Fruit fly (Drosophila melanogaster) whole organism, embryonic: ENCODE measurements around the gene Tfb5.

Experiments used
- B-H1 ChIP-seq: fragments of 200-800 bp; sonication (Bioruptor generic); IDR thresholded peaks from 3 replicates; pipeline ENCODE4 v1.3.6; 2022; ENCODE audit warnings: missing biosample characterization, missing genetic modification characterization
- CG10543 ChIP-seq: fragments of 200-800 bp; sonication (Bioruptor generic); optimal IDR thresholded peaks from 3 replicates; lab custom pipeline; 2017; ENCODE audit warnings: missing biosample characterization, mild to moderate bottlenecking, missing genetic modification characterization, moderate library complexity
- CG10959 ChIP-seq: fragments of 200-800 bp; sonication (Bioruptor generic); IDR thresholded peaks from 2 replicates; pipeline ENCODE4 v1.3.6; 2022; ENCODE audit warnings: missing biosample characterization, missing genetic modification characterization
- CG11093 ChIP-seq: fragments of 200-800 bp; sonication (Bioruptor generic); IDR thresholded peaks from 3 replicates; pipeline ENCODE4 v1.3.6; 2022; ENCODE audit warnings: missing biosample characterization, missing genetic modification characterization
- CG11398 ChIP-seq: fragments of 200-800 bp; sonication (Bioruptor generic); optimal IDR thresholded peaks from 2 replicates; lab custom pipeline; 2016; ENCODE audit warnings: missing biosample characterization, missing genetic modification characterization
- CG12391 ChIP-seq: fragments of 200-800 bp; sonication (Bioruptor generic); optimal IDR thresholded peaks from 3 replicates; lab custom pipeline; 2018; ENCODE audit warnings: missing biosample characterization, mild to moderate bottlenecking, missing genetic modification characterization, moderate library complexity
- CG12942 ChIP-seq: fragments of 200-800 bp; sonication (Bioruptor generic); optimal IDR thresholded peaks from 3 replicates; lab custom pipeline; 2016; ENCODE audit warnings: missing biosample characterization, missing genetic modification characterization
- CG13287 ChIP-seq: fragments of 200-800 bp; sonication (Bioruptor generic); IDR thresholded peaks from 2 replicates; pipeline ENCODE4 v1.3.6; 2022; ENCODE audit warnings: missing biosample characterization, missing genetic modification characterization; ENCODE audit not compliant: partially characterized antibody
- CG15011 ChIP-seq: fragments of 200-800 bp; sonication (Bioruptor generic); optimal IDR thresholded peaks from 3 replicates; lab custom pipeline; 2018; ENCODE audit warnings: missing biosample characterization, mild to moderate bottlenecking, missing genetic modification characterization
- CG15073 ChIP-seq: fragments of 200-800 bp; sonication (Bioruptor generic); optimal IDR thresholded peaks from 2 replicates; lab custom pipeline; 2016; ENCODE audit warnings: missing biosample characterization, missing genetic modification characterization
- CG15269 ChIP-seq: fragments of 200-800 bp; sonication (Bioruptor generic); optimal IDR thresholded peaks from 2 replicates; lab custom pipeline; 2018; ENCODE audit warnings: missing biosample characterization, mild to moderate bottlenecking, missing genetic modification characterization, moderate library complexity
- CG15696 ChIP-seq: fragments of 200-800 bp; sonication (Bioruptor generic); optimal IDR thresholded peaks from 2 replicates; lab custom pipeline; 2019; ENCODE audit warnings: missing biosample characterization, mild to moderate bottlenecking, missing genetic modification characterization, moderate library complexity
- CG16863 ChIP-seq: fragments of 200-800 bp; sonication (Bioruptor generic); optimal IDR thresholded peaks from 3 replicates; lab custom pipeline; 2016; ENCODE audit warnings: missing biosample characterization, missing genetic modification characterization
- CG3065 ChIP-seq: fragments of 200-800 bp; sonication (Bioruptor generic); optimal IDR thresholded peaks from 2 replicates; lab custom pipeline; 2016; ENCODE audit warnings: missing biosample characterization, missing genetic modification characterization
- CG5953 ChIP-seq: fragments of 200-800 bp; sonication (Bioruptor generic); IDR thresholded peaks from 2 replicates; pipeline ENCODE4 v1.3.6; 2022; ENCODE audit warnings: missing biosample characterization, missing genetic modification characterization
- CG7357 ChIP-seq: fragments of 200-800 bp; sonication (Bioruptor generic); IDR thresholded peaks from 3 replicates; pipeline ENCODE4 v1.3.6; 2022; ENCODE audit warnings: missing biosample characterization, missing genetic modification characterization
- CG7556 ChIP-seq: fragments of 200-800 bp; sonication (Bioruptor generic); optimal IDR thresholded peaks from 2 replicates; lab custom pipeline; 2017; ENCODE audit warnings: missing biosample characterization, mild to moderate bottlenecking, missing genetic modification characterization
- CG7928 ChIP-seq: fragments of 200-800 bp; sonication (Bioruptor generic); optimal IDR thresholded peaks from 2 replicates; lab custom pipeline; 2017; ENCODE audit warnings: missing biosample characterization, mild to moderate bottlenecking, missing genetic modification characterization
- CG8089 ChIP-seq: fragments of 200-800 bp; sonication (Bioruptor generic); optimal IDR thresholded peaks from 3 replicates; lab custom pipeline; 2016; ENCODE audit warnings: missing biosample characterization, missing genetic modification characterization
- CG8388 ChIP-seq: fragments of 200-800 bp; sonication (Bioruptor generic); optimal IDR thresholded peaks from 2 replicates; lab custom pipeline; 2019; ENCODE audit warnings: missing biosample characterization, mild to moderate bottlenecking, missing genetic modification characterization, moderate library complexity
- CG8478 ChIP-seq: fragments of >200 bp; optimal IDR thresholded peaks from 2 replicates; lab custom pipeline; 2018
- CG9797 ChIP-seq: fragments of 200-800 bp; sonication (Bioruptor generic); optimal IDR thresholded peaks from 3 replicates; lab custom pipeline; 2018; ENCODE audit warnings: missing biosample characterization, mild to moderate bottlenecking, missing genetic modification characterization
- CG9876 ChIP-seq: fragments of 200-800 bp; sonication (Bioruptor generic); optimal IDR thresholded peaks from 2 replicates; lab custom pipeline; 2016; ENCODE audit warnings: missing biosample characterization, missing genetic modification characterization
- Fer2 ChIP-seq: fragments of 200-800 bp; sonication (Bioruptor generic); optimal IDR thresholded peaks from 2 replicates; lab custom pipeline; 2018; ENCODE audit warnings: missing biosample characterization, mild to moderate bottlenecking, missing genetic modification characterization, moderate library complexity
- HLHmδ ChIP-seq: fragments of 200-800 bp; sonication (Bioruptor generic); optimal IDR thresholded peaks from 2 replicates; lab custom pipeline; 2018; ENCODE audit warnings: missing biosample characterization, mild to moderate bottlenecking, missing genetic modification characterization, moderate library complexity
- Hand ChIP-seq: fragments of 200-800 bp; sonication (Bioruptor generic); optimal IDR thresholded peaks from 2 replicates; lab custom pipeline; 2017; ENCODE audit warnings: mild to moderate bottlenecking, missing biosample characterization, missing genetic modification reagents, missing genetic modification characterization
- Hr51 ChIP-seq, 2 experiments: fragments of 200-800 bp; sonication (Bioruptor generic); optimal IDR thresholded peaks; 2 replicates in 1 of 2; 3 replicates in 1 of 2; lab custom pipeline; 2016 to 2018; ENCODE audit warnings: missing biosample characterization in 2 of 2, missing genetic modification characterization in 2 of 2, mild to moderate bottlenecking in 1 of 2, moderate library complexity in 1 of 2
- Hsf ChIP-seq: fragments of 200-800 bp; sonication (Bioruptor generic); optimal IDR thresholded peaks from 3 replicates; lab custom pipeline; 2016; ENCODE audit warnings: missing biosample characterization, missing genetic modification characterization
- Mrtf ChIP-seq: fragments of 200-800 bp; sonication (Bioruptor generic); IDR thresholded peaks from 3 replicates; pipeline ENCODE4 v1.3.6; 2022; ENCODE audit warnings: missing biosample characterization, missing genetic modification characterization
- Nf-YB ChIP-seq: fragments of 200-800 bp; sonication (Bioruptor generic); optimal IDR thresholded peaks from 3 replicates; lab custom pipeline; 2019; ENCODE audit warnings: missing biosample characterization, mild to moderate bottlenecking, missing genetic modification characterization, moderate library complexity
- Oli ChIP-seq: fragments of 200-800 bp; sonication (Bioruptor generic); optimal IDR thresholded peaks from 2 replicates; lab custom pipeline; 2018; ENCODE audit warnings: missing biosample characterization, mild to moderate bottlenecking, missing genetic modification characterization, moderate library complexity
- br ChIP-seq: fragments of >200 bp; optimal IDR thresholded peaks from 2 replicates; lab custom pipeline; 2017
- cg ChIP-seq: fragments of 200-800 bp; sonication (Bioruptor generic); optimal IDR thresholded peaks from 3 replicates; lab custom pipeline; 2019; ENCODE audit warnings: missing biosample characterization, mild to moderate bottlenecking, missing genetic modification characterization, moderate library complexity
- danr ChIP-seq: fragments of 200-800 bp; sonication (Bioruptor generic); IDR thresholded peaks from 2 replicates; pipeline ENCODE4 v1.3.6; 2022; ENCODE audit warnings: missing biosample characterization, missing genetic modification characterization
- fru ChIP-seq: fragments of >200 bp; optimal IDR thresholded peaks from 2 replicates; lab custom pipeline; 2017
- fu2 ChIP-seq: fragments of 200-800 bp; sonication (Bioruptor generic); optimal IDR thresholded peaks from 2 replicates; lab custom pipeline; 2016; ENCODE audit warnings: missing biosample characterization, missing genetic modification characterization
- gce ChIP-seq: fragments of 200-800 bp; sonication (Bioruptor generic); IDR thresholded peaks from 3 replicates; pipeline ENCODE4 v1.3.6; 2022; ENCODE audit warnings: missing biosample characterization, missing genetic modification characterization
- grn ChIP-seq: fragments of 200-800 bp; sonication (Bioruptor generic); optimal IDR thresholded peaks from 3 replicates; lab custom pipeline; 2017; ENCODE audit warnings: missing biosample characterization, missing genetic modification characterization
- inv ChIP-seq: fragments of 200-800 bp; sonication (Bioruptor generic); IDR thresholded peaks from 2 replicates; pipeline ENCODE4 v1.3.6; 2022; ENCODE audit warnings: missing biosample characterization, missing genetic modification characterization; ENCODE audit not compliant: partially characterized antibody
- kni ChIP-seq: fragments of 200-800 bp; sonication (Bioruptor generic); optimal IDR thresholded peaks from 3 replicates; lab custom pipeline; 2017; ENCODE audit warnings: mild to moderate bottlenecking, missing biosample characterization, missing genetic modification reagents, missing genetic modification characterization
- lilli ChIP-seq: fragments of 200-800 bp; sonication (Bioruptor generic); optimal IDR thresholded peaks from 3 replicates; lab custom pipeline; 2016; ENCODE audit warnings: missing biosample characterization, missing genetic modification characterization
- lmd ChIP-seq: fragments of 200-800 bp; sonication (Bioruptor generic); IDR thresholded peaks from 2 replicates; pipeline ENCODE4 v1.3.6; 2022; ENCODE audit warnings: missing biosample characterization, missing genetic modification characterization
- maf-S ChIP-seq: fragments of 200-800 bp; sonication (Bioruptor generic); optimal IDR thresholded peaks from 2 replicates; lab custom pipeline; 2016; ENCODE audit warnings: missing biosample characterization, missing genetic modification characterization
- odd ChIP-seq: fragments of 200-800 bp; sonication (Bioruptor generic); optimal IDR thresholded peaks from 2 replicates; lab custom pipeline; 2017; ENCODE audit warnings: missing biosample characterization, mild to moderate bottlenecking, missing genetic modification characterization
- org-1 ChIP-seq: fragments of 200-800 bp; sonication (Bioruptor generic); optimal IDR thresholded peaks from 2 replicates; lab custom pipeline; 2017; ENCODE audit warnings: missing biosample characterization, missing genetic modification characterization
- pros ChIP-seq: fragments of 200-800 bp; sonication (Bioruptor generic); optimal IDR thresholded peaks from 3 replicates; lab custom pipeline; 2019; ENCODE audit warnings: missing biosample characterization, mild to moderate bottlenecking, missing genetic modification characterization, moderate library complexity
- repo ChIP-seq: fragments of 200-800 bp; sonication (Bioruptor generic); optimal IDR thresholded peaks from 2 replicates; lab custom pipeline; 2016; ENCODE audit warnings: missing biosample characterization, missing genetic modification characterization
- trh ChIP-seq: fragments of 200-800 bp; sonication (Bioruptor generic); optimal IDR thresholded peaks from 2 replicates; lab custom pipeline; 2016; ENCODE audit warnings: missing biosample characterization, missing genetic modification characterization
- wdn ChIP-seq: fragments of 200-800 bp; sonication (Bioruptor generic); IDR thresholded peaks from 2 replicates; pipeline ENCODE4 v1.3.6; 2022; ENCODE audit warnings: missing biosample characterization, missing genetic modification characterization
- yki ChIP-seq: fragments of >200 bp; optimal IDR thresholded peaks from 3 replicates; lab custom pipeline; 2018

The Tfb5 gene

dm6 chr2L:4997401-4998259 lies 13.0 kb downstream of the Tfb5 start (continued):
- TF ChIP-seq odd (GFP tag; lab: Kevin White, UChicago) (peak; percentile 97), CG9797 (GFP tag; lab: Kevin White, UChicago) (peak; percentile 67), Hr51 (GFP tag; optimal IDR thresholded peaks at IDR 0.05; lab: Kevin White, UChicago) (peak; percentile 98 to 99), CG7357 (GFP tag; lab: Robert Waterston, UW) (peak; percentile 96), CG10543 (GFP tag; lab: Kevin White, UChicago) (peak; percentile 98), lmd (peak; percentile 99), lilli (GFP tag; lab: Kevin White, UChicago) (peak; percentile 99), CG5953 (GFP tag; lab: Robert Waterston, UW) (peak; percentile 99), B-H1 (GFP tag; lab: Robert Waterston, UW) (peak; percentile 99), Nf-YB (GFP tag; lab: Kevin White, UChicago) (peak; percentile 90), yki (lab: Kevin White, UChicago) (peak; percentile 61), CG3065 (GFP tag; lab: Kevin White, UChicago) (peak; percentile 98), CG8388 (GFP tag; lab: Kevin White, UChicago) (peak; percentile 98), CG7556 (GFP tag; lab: Kevin White, UChicago) (peak; percentile 98), kni (peak; percentile 96), CG8478 (lab: Kevin White, UChicago) (peak; percentile 94), pros (peak; percentile 79), CG13287 (peak; percentile 69), Oli (tag; lab: Kevin White, UChicago) (peak; percentile 99), maf-S (GFP tag; lab: Kevin White, UChicago) (peak; percentile 99), CG9876 (GFP tag; lab: Kevin White, UChicago) (peak; percentile 99), Fer2 (tag; lab: Kevin White, UChicago) (peak; percentile 96), br (lab: Kevin White, UChicago) (no peak), CG15696 (tag; lab: Kevin White, UChicago) (peak; percentile 97), Mrtf (GFP tag; lab: Robert Waterston, UW) (peak; percentile 99), repo (peak; percentile 99), CG10959 (GFP tag; lab: Robert Waterston, UW) (peak; percentile 99), trh (GFP tag; lab: Kevin White, UChicago) (peak; percentile 98), CG8089 (GFP tag; lab: Kevin White, UChicago) (peak; percentile 99), CG12391 (tag; lab: Kevin White, UChicago) (peak; percentile 99), HLHmδ (GFP tag; lab: Kevin White, UChicago) (peak; percentile 12), CG15269 (peak; percentile 99), danr (peak; percentile 99), grn (GFP tag; lab: Kevin White, UChicago) (peak; percentile 94), gce (GFP tag; lab: Robert Waterston, UW) (peak; percentile 99), CG7928 (GFP tag; lab: Kevin White, UChicago) (peak; percentile 82), CG11398 (peak; percentile 99), Hsf (GFP tag; lab: Kevin White, UChicago) (peak; percentile 99), fru (lab: Kevin White, UChicago) (no peak), CG16863 (GFP tag; lab: Kevin White, UChicago) (peak; percentile 99), fu2 (GFP tag; lab: Kevin White, UChicago) (peak; percentile 99), CG15011 (peak; percentile 98), wdn (peak; percentile 98), CG15073 (peak; percentile 91), org-1 (GFP tag; lab: Kevin White, UChicago) (peak; percentile 98), Hand (GFP tag; lab: Kevin White, UChicago) (peak; percentile 94), CG12942 (GFP tag; lab: Kevin White, UChicago) (peak; percentile 99), CG11093 (GFP tag; lab: Robert Waterston, UW) (peak; percentile 99), inv (peak; percentile 62), cg (GFP tag; lab: Kevin White, UChicago) (peak; percentile 15)
